Fruit fly (Drosophila melanogaster) whole organism, embryonic: ENCODE data around the gene deltaCOP.

Experiments
- Antp ChIP-seq: fragments of 200-800 bp; sonication (Bioruptor generic); optimal IDR thresholded peaks from 3 replicates; lab custom pipeline; 2016; ENCODE audit warnings: missing biosample characterization, missing genetic modification characterization
- Awh ChIP-seq: fragments of 200-800 bp; sonication (Bioruptor generic); IDR thresholded peaks from 2 replicates; pipeline ENCODE4, ENCODE4 v1.3.6; 2022; ENCODE audit warnings: missing biosample characterization, missing genetic modification characterization
- B-H2 ChIP-seq: fragments of 200-800 bp; sonication (Bioruptor generic); optimal IDR thresholded peaks from 2 replicates; lab custom pipeline; 2018; ENCODE audit warnings: missing biosample characterization, mild to moderate bottlenecking, missing genetic modification characterization
- CG10209 ChIP-seq: fragments of 200-800 bp; sonication (Bioruptor generic); optimal IDR thresholded peaks from 3 replicates; lab custom pipeline; 2017; ENCODE audit warnings: missing biosample characterization, mild to moderate bottlenecking, missing genetic modification characterization, missing genetic modification reagents
- CG10274 ChIP-seq: fragments of 200-800 bp; sonication (Bioruptor generic); optimal IDR thresholded peaks from 3 replicates; lab custom pipeline; 2017; ENCODE audit warnings: missing biosample characterization, mild to moderate bottlenecking, missing genetic modification characterization
- CG11085 ChIP-seq: fragments of 200-800 bp; sonication (Bioruptor generic); IDR thresholded peaks from 2 replicates; pipeline ENCODE4 v1.3.6; 2022; ENCODE audit warnings: missing biosample characterization, missing genetic modification characterization
- CG12942 ChIP-seq: fragments of 200-800 bp; sonication (Bioruptor generic); optimal IDR thresholded peaks from 3 replicates; lab custom pipeline; 2016; ENCODE audit warnings: missing biosample characterization, missing genetic modification characterization
- CG14050 ChIP-seq: fragments of 200-800 bp; sonication (Bioruptor generic); IDR thresholded peaks from 3 replicates; pipeline ENCODE4 v1.3.6; 2022; ENCODE audit warnings: missing biosample characterization, missing genetic modification characterization
- CG32767 ChIP-seq: fragments of 200-800 bp; sonication (Bioruptor generic); IDR thresholded peaks from 2 replicates; pipeline ENCODE4 v1.3.6; 2022; ENCODE audit warnings: missing biosample characterization, missing genetic modification characterization
- CG3726 ChIP-seq: fragments of 200-800 bp; sonication (Bioruptor generic); IDR thresholded peaks from 3 replicates; pipeline ENCODE4, ENCODE4 v1.3.6; 2022; ENCODE audit warnings: missing biosample characterization, missing genetic modification characterization
- CG3838 ChIP-seq: fragments of 200-800 bp; sonication (Bioruptor generic); optimal IDR thresholded peaks from 3 replicates; lab custom pipeline; 2016; ENCODE audit warnings: missing biosample characterization, missing genetic modification characterization
- CG3847 ChIP-seq: fragments of 200-800 bp; sonication (Bioruptor generic); IDR thresholded peaks from 2 replicates; pipeline ENCODE4 v1.3.6; 2022; ENCODE audit warnings: missing biosample characterization, missing genetic modification characterization
- CG4282 ChIP-seq: fragments of 200-800 bp; sonication (Bioruptor generic); optimal IDR thresholded peaks from 2 replicates; lab custom pipeline; 2016; ENCODE audit warnings: missing biosample characterization, missing genetic modification characterization
- CG4820 ChIP-seq: fragments of 200-800 bp; sonication (Bioruptor generic); optimal IDR thresholded peaks from 3 replicates; lab custom pipeline; 2016; ENCODE audit warnings: missing biosample characterization, missing genetic modification characterization
- CG6813 ChIP-seq: fragments of 200-800 bp; sonication (Bioruptor generic); optimal IDR thresholded peaks from 2 replicates; lab custom pipeline; 2017; ENCODE audit warnings: missing biosample characterization, missing genetic modification characterization, mild to moderate bottlenecking, moderate library complexity, missing genetic modification reagents
- CG7556 ChIP-seq: fragments of 200-800 bp; sonication (Bioruptor generic); optimal IDR thresholded peaks from 2 replicates; lab custom pipeline; 2017; ENCODE audit warnings: missing biosample characterization, mild to moderate bottlenecking, missing genetic modification characterization
- CG8290 ChIP-seq, 3 experiments: fragments of 200-800 bp; sonication (Bioruptor generic); optimal IDR thresholded peaks; 2 replicates each; lab custom pipeline; 2016 to 2019; ENCODE audit warnings: missing biosample characterization in 3 of 3, missing genetic modification characterization in 3 of 3, mild to moderate bottlenecking in 2 of 3, moderate library complexity in 1 of 3
- CG8944 ChIP-seq: fragments of 200-800 bp; sonication (Bioruptor generic); optimal IDR thresholded peaks from 3 replicates; lab custom pipeline; 2016; ENCODE audit warnings: missing biosample characterization, missing genetic modification characterization
- CkIIα-i1 ChIP-seq: fragments of 200-800 bp; sonication (Bioruptor generic); IDR thresholded peaks from 2 replicates; pipeline ENCODE4 v1.3.6; 2022; ENCODE audit warnings: missing biosample characterization, missing genetic modification characterization
- D ChIP-seq, 2 experiments: fragments of 200-800 bp in 1 of 2; fragments of >200 bp in 1 of 2; sonication (Bioruptor generic) in 1 of 2; optimal IDR thresholded peaks; 2 replicates in 1 of 2; 3 replicates in 1 of 2; lab custom pipeline; 2017; ENCODE audit warnings: mild to moderate bottlenecking in 1 of 2, missing biosample characterization in 1 of 2, missing genetic modification characterization in 1 of 2, missing genetic modification reagents in 1 of 2
- H2.0 ChIP-seq: fragments of 200-800 bp; sonication (Bioruptor generic); IDR thresholded peaks from 2 replicates; pipeline ENCODE4 v1.3.6; 2022; ENCODE audit warnings: missing biosample characterization, missing genetic modification characterization
- HLH3B ChIP-seq: fragments of 200-800 bp; sonication (Bioruptor generic); IDR thresholded peaks from 2 replicates; pipeline ENCODE4 v1.3.6; 2022; ENCODE audit warnings: missing biosample characterization, missing genetic modification characterization
- Hey ChIP-seq: fragments of 200-800 bp; sonication (Bioruptor generic); optimal IDR thresholded peaks from 3 replicates; lab custom pipeline; 2018; ENCODE audit warnings: missing biosample characterization, mild to moderate bottlenecking, missing genetic modification characterization
- Jarid2 ChIP-seq: fragments of 200-800 bp; sonication (Bioruptor generic); optimal IDR thresholded peaks from 3 replicates; lab custom pipeline; 2017; ENCODE audit warnings: mild to moderate bottlenecking, missing biosample characterization, missing genetic modification reagents, missing genetic modification characterization
- MBD-R2 ChIP-seq: fragments of 200-800 bp; sonication (Bioruptor generic); IDR thresholded peaks from 2 replicates; pipeline ENCODE4 v1.3.6; 2022; ENCODE audit warnings: missing biosample characterization, missing genetic modification characterization
- Med ChIP-seq: fragments of 200-800 bp; sonication (Bioruptor generic); peaks from one replicate; lab custom pipeline; 2016; ENCODE audit warnings: missing biosample characterization, missing genetic modification characterization, mild to moderate bottlenecking, inconsistent platforms, moderate library complexity
- NfI ChIP-seq: fragments of 200-800 bp; sonication (Bioruptor generic); optimal IDR thresholded peaks from 3 replicates; lab custom pipeline; 2018; ENCODE audit warnings: missing biosample characterization, mild to moderate bottlenecking, missing genetic modification characterization, moderate library complexity
- Sox102F ChIP-seq: fragments of 200-800 bp; sonication (Bioruptor generic); optimal IDR thresholded peaks from 2 replicates; lab custom pipeline; 2018; ENCODE audit warnings: missing biosample characterization, mild to moderate bottlenecking, missing genetic modification characterization, moderate library complexity
- TFAM ChIP-seq: fragments of 200-800 bp; sonication (Bioruptor generic); optimal IDR thresholded peaks from 2 replicates; lab custom pipeline; 2017; ENCODE audit warnings: missing biosample characterization, missing genetic modification characterization, inconsistent platforms
- Trl ChIP-seq, 3 experiments: fragments of >200 bp in 2 of 3; fragments of 200-800 bp in 1 of 3; sonication (Bioruptor generic) in 1 of 3; optimal IDR thresholded peaks; 2 replicates in 1 of 3; 3 replicates in 2 of 3; lab custom pipeline; 2016 to 2017; ENCODE audit warnings: missing biosample characterization in 1 of 3, missing genetic modification characterization in 1 of 3
- YL-1 ChIP-seq: fragments of 200-800 bp; sonication (Bioruptor generic); optimal IDR thresholded peaks from 3 replicates; lab custom pipeline; 2017; ENCODE audit warnings: missing biosample characterization, mild to moderate bottlenecking, missing genetic modification characterization
- amos ChIP-seq: fragments of 200-800 bp; sonication (Bioruptor generic); IDR thresholded peaks from 2 replicates; pipeline ENCODE4 v1.3.6; 2022; ENCODE audit warnings: missing biosample characterization, missing genetic modification characterization; ENCODE audit not compliant: partially characterized antibody
- bigmax ChIP-seq: fragments of 200-800 bp; sonication (Bioruptor generic); optimal IDR thresholded peaks from 2 replicates; lab custom pipeline; 2018; ENCODE audit warnings: missing biosample characterization, mild to moderate bottlenecking, missing genetic modification characterization
- corto ChIP-seq: fragments of 200-800 bp; sonication (Bioruptor generic); optimal IDR thresholded peaks from 2 replicates; lab custom pipeline; 2016; ENCODE audit warnings: missing biosample characterization, mild to moderate bottlenecking, missing genetic modification characterization, moderate library complexity
- dpn ChIP-seq, 2 experiments: fragments of 200-800 bp; sonication (Bioruptor generic); optimal IDR thresholded peaks; 3 replicates each; lab custom pipeline; 2016; ENCODE audit warnings: missing biosample characterization in 2 of 2, missing genetic modification characterization in 2 of 2
- exex ChIP-seq: fragments of 200-800 bp; sonication (Bioruptor generic); optimal IDR thresholded peaks from 4 replicates; lab custom pipeline; 2018; ENCODE audit warnings: missing biosample characterization, mild to moderate bottlenecking, missing genetic modification characterization, moderate library complexity
- fu2 ChIP-seq: fragments of 200-800 bp; sonication (Bioruptor generic); optimal IDR thresholded peaks from 2 replicates; lab custom pipeline; 2016; ENCODE audit warnings: missing biosample characterization, missing genetic modification characterization
- gcm2 ChIP-seq: fragments of 200-800 bp; sonication (Bioruptor generic); optimal IDR thresholded peaks from 2 replicates; lab custom pipeline; 2016; ENCODE audit warnings: missing biosample characterization, missing genetic modification characterization
- gsb ChIP-seq: fragments of 200-800 bp; sonication (Bioruptor generic); IDR thresholded peaks from 2 replicates; pipeline ENCODE4 v1.3.6; 2022; ENCODE audit warnings: missing biosample characterization, missing genetic modification characterization
- klu ChIP-seq: fragments of 200-800 bp; sonication (Bioruptor generic); IDR thresholded peaks from 2 replicates; pipeline ENCODE4 v1.3.6; 2022; ENCODE audit warnings: missing biosample characterization, missing genetic modification characterization
- oc ChIP-seq: fragments of 200-800 bp; sonication (Bioruptor generic); optimal IDR thresholded peaks from 2 replicates; lab custom pipeline; 2018; ENCODE audit warnings: missing biosample characterization, mild to moderate bottlenecking, missing genetic modification characterization, moderate library complexity
- scrt ChIP-seq: fragments of 200-800 bp; sonication (Bioruptor generic); optimal IDR thresholded peaks from 2 replicates; lab custom pipeline; 2018; ENCODE audit warnings: missing biosample characterization, mild to moderate bottlenecking, missing genetic modification characterization, moderate library complexity
- sim ChIP-seq: fragments of 200-800 bp; sonication (Bioruptor generic); IDR thresholded peaks from 2 replicates; pipeline ENCODE4 v1.3.6; 2022; ENCODE audit warnings: missing biosample characterization, missing genetic modification characterization
- sisA ChIP-seq: fragments of 200-800 bp; sonication (Bioruptor generic); IDR thresholded peaks from 2 replicates; pipeline ENCODE4 v1.3.6; 2022; ENCODE audit warnings: missing biosample characterization, missing genetic modification characterization
- sob ChIP-seq: fragments of 200-800 bp; sonication (Bioruptor generic); IDR thresholded peaks from 2 replicates; pipeline ENCODE4 v1.3.6; 2022; ENCODE audit warnings: missing biosample characterization, missing genetic modification characterization
- stwl ChIP-seq: fragments of 200-800 bp; sonication (Bioruptor generic); optimal IDR thresholded peaks from 3 replicates; lab custom pipeline; 2018; ENCODE audit warnings: missing biosample characterization, mild to moderate bottlenecking, missing genetic modification characterization, moderate library complexity
- tin ChIP-seq: fragments of 200-800 bp; sonication (Bioruptor generic); optimal IDR thresholded peaks from 3 replicates; lab custom pipeline; 2016; ENCODE audit warnings: missing biosample characterization, missing genetic modification characterization
- unpg ChIP-seq: fragments of 200-800 bp; sonication (Bioruptor generic); optimal IDR thresholded peaks from 3 replicates; lab custom pipeline; 2018; ENCODE audit warnings: missing biosample characterization, mild to moderate bottlenecking, missing genetic modification characterization, moderate library complexity
- zen2 ChIP-seq: fragments of 200-800 bp; sonication (Bioruptor generic); IDR thresholded peaks from 3 replicates; pipeline ENCODE4 v1.3.6; 2022; ENCODE audit warnings: missing biosample characterization, missing genetic modification characterization; ENCODE audit not compliant: partially characterized antibody

Gene deltaCOP

dm6 chrX:1854070-1854469 lies 7.5 kb downstream of the deltaCOP start (continued):
- TF ChIP-seq CG7556 (peak; percentile 72), CG4282 (peak; percentile 24), oc (no peak), Hey (tag; lab: Kevin White, UChicago) (peak; percentile 73), B-H2 (GFP tag; lab: Kevin White, UChicago) (peak; percentile 72), unpg (GFP tag; lab: Kevin White, UChicago) (peak; percentile 36), klu (peak; percentile 32; the same call in 1 of the 2 replicates), tin (GFP tag; lab: Kevin White, UChicago) (no peak), MBD-R2 (peak; percentile 54; the same call in 1 of the 2 replicates), exex (tag; lab: Kevin White, UChicago) (peak; percentile 49), sisA (GFP tag; lab: Robert Waterston, UW) (no peak), TFAM (GFP tag; lab: Kevin White, UChicago) (no peak), gsb (GFP tag; lab: Robert Waterston, UW) (peak; percentile 51; the same call in 1 of the 2 replicates), CG32767 (GFP tag; lab: Robert Waterston, UW) (0 out of 2 replicates have a peak, but pooled peaks have one; percentile 51), Sox102F (GFP tag; lab: Kevin White, UChicago) (peak; percentile 14), NfI (GFP tag; lab: Kevin White, UChicago) (peak; percentile 25), fu2 (GFP tag; lab: Kevin White, UChicago) (no peak), sob (peak; percentile 85), H2.0 (GFP tag; lab: Robert Waterston, UW) (peak; percentile 27; the same call in 1 of the 2 replicates), CG3847 (GFP tag; lab: Robert Waterston, UW) (peak; percentile 52), dpn (GFP tag; optimal IDR thresholded peaks at IDR 0.05; lab: Kevin White, UChicago) (peak; percentile 21 to 77), corto (GFP tag; lab: Kevin White, UChicago) (no peak), CG8290 (GFP tag; optimal IDR thresholded peaks at IDR 0.05; lab: Kevin White, UChicago) (no peak), CG8290 (tag; optimal IDR thresholded peaks at IDR 0.05; lab: Kevin White, UChicago) (peak in 1 of 2 experiments; percentile 96), Trl (optimal IDR thresholded peaks at IDR 0.05; lab: Kevin White, UChicago) (no peak), Trl (GFP tag; optimal IDR thresholded peaks at IDR 0.05; lab: Kevin White, UChicago) (peak; percentile 80), stwl (tag; lab: Kevin White, UChicago) (no peak), HLH3B (GFP tag; lab: Robert Waterston, UW) (peak; percentile 74; the same call in 1 of the 2 replicates), amos (GFP tag; lab: Robert Waterston, UW) (no peak), scrt (GFP tag; lab: Kevin White, UChicago) (peak; percentile 68), Jarid2 (GFP tag; lab: Kevin White, UChicago) (peak; percentile 52), sim (GFP tag; lab: Robert Waterston, UW) (no peak), CG10274 (GFP tag; lab: Kevin White, UChicago) (peak; percentile 15), CG14050 (no peak), CG10209 (GFP tag; lab: Kevin White, UChicago) (peak; percentile 75), CG12942 (peak; percentile 55), CkIIα-i1 (GFP tag; lab: Robert Waterston, UW) (peak; percentile 32; the same call in 1 of the 2 replicates), CG6813 (GFP tag; lab: Kevin White, UChicago) (peak; percentile 92), YL-1 (GFP tag; lab: Kevin White, UChicago) (peak; percentile 36), zen2 (GFP tag; lab: Robert Waterston, UW) (no peak), gcm2 (peak; percentile 48), Awh (GFP tag; lab: Robert Waterston, UW) (peak; percentile 79), Med (GFP tag; lab: Kevin White, UChicago) (peak; percentile 94), CG11085 (GFP tag; lab: Robert Waterston, UW) (no peak), CG3726 (GFP tag; lab: Robert Waterston, UW) (no peak), CG4820 (GFP tag; lab: Kevin White, UChicago) (no peak), D (optimal IDR thresholded peaks at IDR 0.05; lab: Kevin White, UChicago) (no peak), D (GFP tag; optimal IDR thresholded peaks at IDR 0.05; lab: Kevin White, UChicago) (no peak), bigmax (GFP tag; lab: Kevin White, UChicago) (peak; percentile 4), CG8944 (GFP tag; lab: Kevin White, UChicago) (peak; percentile 16), Antp (GFP tag; lab: Kevin White, UChicago) (peak; percentile 46), CG3838 (GFP tag; lab: Kevin White, UChicago) (peak; percentile 42)
